Worm (Caenorhabditis elegans) whole organism, L2 larva: Measurements from ENCODE around the gene T28D6.6.

Experiments used
- aly-2 ChIP-seq: fragments of 150-350 bp; optimal IDR thresholded peaks from 2 replicates; lab custom pipeline; 2014; ENCODE audit warnings: missing biosample characterization, missing genetic modification characterization
- blmp-1 ChIP-seq: sonication (generic microtip); optimal IDR thresholded peaks from 2 replicates; lab custom pipeline; 2017; ENCODE audit warnings: missing genetic modification characterization, mild to moderate bottlenecking, missing compliant biosample characterization, antibody characterized with exemption, moderate library complexity; ENCODE audit not compliant: insufficient read depth
- elt-3 ChIP-seq: sonication (generic microtip); optimal IDR thresholded peaks from 2 replicates; lab custom pipeline; 2017; ENCODE audit warnings: missing biosample characterization, missing genetic modification characterization
- lin-13 ChIP-seq: fragments of 150-350 bp; optimal IDR thresholded peaks from 2 replicates; lab custom pipeline; 2014; ENCODE audit warnings: missing biosample characterization, missing genetic modification reagents, missing genetic modification characterization
- nhr-11 ChIP-seq: fragments of 150-350 bp; optimal IDR thresholded peaks from 2 replicates; lab custom pipeline; 2014; ENCODE audit warnings: missing biosample characterization, missing genetic modification characterization
- nhr-21 ChIP-seq: fragments of 150-350 bp; optimal IDR thresholded peaks from 2 replicates; lab custom pipeline; 2014; ENCODE audit warnings: missing biosample characterization, missing genetic modification characterization
- nhr-25 ChIP-seq: fragments of 150-350 bp; sonication (generic microtip); optimal IDR thresholded peaks from 3 replicates; lab custom pipeline; 2014; ENCODE audit warnings: missing biosample characterization, missing genetic modification characterization
- skn-1 ChIP-seq: sonication (generic microtip); optimal IDR thresholded peaks from 2 replicates; lab custom pipeline; 2017; ENCODE audit warnings: missing biosample characterization, missing genetic modification characterization
- unc-55 ChIP-seq: fragments of 150-350 bp; sonication (generic microtip); optimal IDR thresholded peaks from 3 replicates; lab custom pipeline; 2014; ENCODE audit warnings: missing biosample characterization, missing genetic modification reagents, missing genetic modification characterization

ce11 chrIII:11288295-11288694 lies 54.6 kb downstream of the T28D6.6 start:
- TF ChIP-seq skn-1 (tag; lab: Kevin White, UChicago) (no peak), aly-2 (tag; lab: Kevin White, UChicago) (no peak), nhr-11 (tag; lab: Kevin White, UChicago) (no peak), nhr-25 (tag; lab: Kevin White, UChicago) (no peak), nhr-21 (tag; lab: Kevin White, UChicago) (no peak), elt-3 (tag; lab: Kevin White, UChicago) (no peak), unc-55 (GFP tag; lab: Kevin White, UChicago) (no peak), lin-13 (GFP tag; lab: Kevin White, UChicago) (no peak), blmp-1 (tag; lab: Kevin White, UChicago) (no peak)
